Worm (Caenorhabditis elegans) whole organism, L3 larva: ENCODE results near the gene R08C7.4.
A peak's percentile ranks its signal among the peaks of the same experiment; 100 is the strongest.

Experiments used
- ceh-82 ChIP-seq: fragments of 150-350 bp; optimal IDR thresholded peaks from 2 replicates; lab custom pipeline; 2014; ENCODE audit warnings: missing biosample characterization, missing genetic modification characterization
- daf-12 ChIP-seq: fragments of 150-350 bp; optimal IDR thresholded peaks from 2 replicates; lab custom pipeline; 2014; ENCODE audit warnings: missing biosample characterization, missing genetic modification reagents, missing genetic modification characterization
- fkh-10 ChIP-seq: sonication (generic microtip); optimal IDR thresholded peaks from 2 replicates; lab custom pipeline; 2017; ENCODE audit warnings: missing biosample characterization, missing genetic modification reagents, missing genetic modification characterization
- nhr-237 ChIP-seq: fragments of 150-350 bp; optimal IDR thresholded peaks from 2 replicates; lab custom pipeline; 2014; ENCODE audit warnings: missing biosample characterization, missing genetic modification characterization
- snpc-4 ChIP-seq: fragments of 150-350 bp; optimal IDR thresholded peaks from 2 replicates; lab custom pipeline; 2014; ENCODE audit warnings: missing biosample characterization, missing genetic modification characterization

ce11 chrIV:4406054-4406539 is 28.7 kb upstream of the R08C7.4 start:
- TF ChIP-seq ceh-82 (tag; lab: Kevin White, UChicago), result no peak
- TF ChIP-seq fkh-10 (GFP tag; lab: Kevin White, UChicago), result no peak
- peak; percentile 78 for TF ChIP-seq snpc-4 (tag; lab: Kevin White, UChicago)
- TF ChIP-seq daf-12 (tag; lab: Kevin White, UChicago), result no peak
- TF ChIP-seq nhr-237 (tag; lab: Kevin White, UChicago), result no peak
